Fruit fly (Drosophila melanogaster) S2 (cell line): ENCODE data around the gene Pnn.

Experiments used
- CG8478 ChIP-seq: fragments of >200 bp; optimal IDR thresholded peaks from 2 replicates; lab custom pipeline; 2018
- CTCF ChIP-seq, 2 experiments: fragments of >200 bp; optimal IDR thresholded peaks; 2 replicates each; lab custom pipeline; 2018

DNA sequence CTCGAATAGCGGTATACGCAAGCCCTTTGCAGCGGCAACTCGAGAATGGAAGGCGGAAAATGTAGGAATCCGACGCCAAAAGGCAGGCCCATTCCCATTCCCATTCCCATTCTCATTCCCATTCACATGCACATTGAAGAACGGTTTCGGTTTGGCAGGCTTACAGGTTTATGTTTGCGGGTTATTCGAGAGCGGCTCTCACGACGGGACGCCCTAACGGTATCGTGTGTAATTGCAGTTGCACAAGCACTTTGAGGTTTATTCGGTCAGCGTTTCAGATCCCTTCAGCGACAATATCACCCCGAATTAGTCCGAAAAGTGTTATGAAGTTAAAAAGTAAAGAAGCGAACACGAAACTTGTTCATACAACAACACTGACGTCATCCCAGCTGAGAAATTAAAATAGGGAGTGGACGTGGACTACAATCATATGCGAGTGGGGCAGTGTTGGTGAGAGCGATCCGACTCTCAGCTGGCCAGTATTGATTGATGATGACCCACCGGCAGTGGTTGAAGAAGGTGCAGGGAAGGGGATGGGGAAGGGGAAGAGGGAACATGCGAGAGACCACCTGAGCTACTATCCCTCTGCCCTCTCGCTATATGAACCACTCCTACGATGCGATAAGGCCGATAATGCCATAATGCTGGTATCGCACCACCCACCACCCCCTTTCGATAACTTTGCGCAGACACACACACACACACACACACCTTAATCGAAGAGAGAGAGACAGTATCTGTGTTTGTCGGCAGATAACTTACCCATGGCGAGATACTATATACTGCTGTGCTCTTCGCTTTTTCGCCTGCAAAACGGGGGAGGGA lies 36.3 kb upstream of the Pnn start:
- no peak for TF ChIP-seq CG8478 (lab: Kevin White, UChicago)
- TF ChIP-seq CTCF (optimal IDR thresholded peaks at IDR 0.05; lab: Kevin White, UChicago), result no peak
